Worm (Caenorhabditis elegans): ENCODE measurements around the gene K04H4.5.

DNA sequence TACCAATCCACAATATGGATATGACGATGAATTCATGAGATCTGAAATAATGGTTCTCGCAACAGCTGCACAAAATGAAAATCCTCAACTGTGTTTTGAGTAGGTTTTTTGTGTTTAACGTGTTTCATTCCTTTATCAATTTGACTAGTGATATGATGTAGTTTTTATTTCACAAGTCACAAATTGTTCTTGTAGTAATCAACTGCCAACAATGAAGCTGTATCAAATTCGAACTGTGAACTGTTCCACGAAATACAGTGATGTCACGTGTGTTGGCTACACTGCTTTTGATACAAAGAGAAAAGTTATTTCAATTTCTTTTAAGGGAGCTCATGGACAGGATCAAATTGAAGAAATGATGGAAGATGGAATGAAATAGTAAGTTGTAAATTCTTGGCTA is 44.0 kb upstream of the K04H4.5 start:
- TF ChIP-seq pag-3 (tag; optimal IDR thresholded peaks at IDR 0.05; ENCODE audit: borderline replicate concordance) (no peak), ama-1 (optimal IDR thresholded peaks at IDR 0.05) (no peak), pqm-1 (tag; optimal IDR thresholded peaks at IDR 0.05) (no peak), nhr-11 (tag; optimal IDR thresholded peaks at IDR 0.05) (no peak)
